Fruit fly (Drosophila melanogaster): ENCODE data around the gene CG13116.

DNA sequence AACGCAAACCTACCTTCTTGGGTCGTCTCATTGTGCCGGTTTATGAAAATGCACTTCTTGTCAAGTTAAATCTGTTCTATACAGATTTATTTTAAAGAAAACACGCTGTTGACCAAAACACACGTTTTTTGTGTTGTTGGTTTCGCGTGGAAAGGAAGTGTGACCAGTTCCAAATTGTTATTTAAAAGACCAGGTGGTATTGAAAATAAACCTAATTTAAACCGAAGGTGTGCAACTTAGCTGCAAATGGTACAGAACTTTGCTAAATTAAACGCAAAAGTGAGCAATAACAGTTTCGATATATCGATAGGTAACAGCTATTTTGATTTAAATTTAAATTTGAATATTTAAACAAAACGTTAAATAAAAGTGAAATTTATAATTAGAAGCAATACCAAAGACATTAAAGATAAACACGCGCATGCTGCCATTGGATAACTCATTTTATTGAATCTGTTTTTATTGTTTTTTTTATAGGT is 18.6 kb upstream of the CG13116 start, which contains the start of gene CG4364:
- TF ChIP-seq CG8478 (optimal IDR thresholded peaks at IDR 0.05) (no peak), CTCF (optimal IDR thresholded peaks at IDR 0.05) (peak; percentile 26 to 49)

Measured in S2 (cell line).